Worm (Caenorhabditis elegans): ENCODE data around the gene T13C5.7.

ce11 chrX:6155436-6155835 lies 25.0 kb upstream of the T13C5.7 start:
- TF ChIP-seq lsy-2 (tag; optimal IDR thresholded peaks at IDR 0.05) (no peak), pha-4 (tag; optimal IDR thresholded peaks at IDR 0.05) (no peak), nhr-12 (tag; optimal IDR thresholded peaks at IDR 0.05) (no peak), mab-5 (tag; optimal IDR thresholded peaks at IDR 0.05) (no peak), blmp-1 (tag; optimal IDR thresholded peaks at IDR 0.05) (no peak), mls-2 (tag; optimal IDR thresholded peaks at IDR 0.05) (no peak), ztf-11 (tag; optimal IDR thresholded peaks at IDR 0.05) (no peak), unc-62 (GFP tag; optimal IDR thresholded peaks at IDR 0.05) (no peak)
